Fruit fly (Drosophila melanogaster) whole organism, embryonic: ENCODE data around the gene CG8176.

Experiments used
- Bdp1 ChIP-seq: fragments of 200-800 bp; sonication (Bioruptor generic); optimal IDR thresholded peaks from 3 replicates; lab custom pipeline; 2016; ENCODE audit warnings: missing biosample characterization, missing genetic modification characterization
- CG10565 ChIP-seq: fragments of 200-800 bp; sonication (Bioruptor generic); optimal IDR thresholded peaks from 3 replicates; lab custom pipeline; 2016; ENCODE audit warnings: missing biosample characterization, mild to moderate bottlenecking, missing genetic modification characterization
- CG12219 ChIP-seq: fragments of 200-800 bp; sonication (Bioruptor generic); optimal IDR thresholded peaks from 3 replicates; lab custom pipeline; 2018; ENCODE audit warnings: missing biosample characterization, mild to moderate bottlenecking, missing genetic modification characterization
- CG12236 ChIP-seq: fragments of 200-800 bp; sonication (Bioruptor generic); optimal IDR thresholded peaks from 2 replicates; lab custom pipeline; 2016; ENCODE audit warnings: missing biosample characterization, missing genetic modification characterization
- CG13624 ChIP-seq: fragments of 200-800 bp; sonication (Bioruptor generic); optimal IDR thresholded peaks from 2 replicates; lab custom pipeline; 2016; ENCODE audit warnings: missing biosample characterization, missing genetic modification characterization
- CG14710 ChIP-seq: fragments of 200-800 bp; sonication (Bioruptor generic); optimal IDR thresholded peaks from 3 replicates; lab custom pipeline; 2019; ENCODE audit warnings: missing biosample characterization, mild to moderate bottlenecking, missing genetic modification characterization, moderate library complexity
- CG14965 ChIP-seq: fragments of 200-800 bp; sonication (Bioruptor generic); optimal IDR thresholded peaks from 2 replicates; lab custom pipeline; 2016; ENCODE audit warnings: missing biosample characterization, missing genetic modification characterization, borderline replicate concordance
- CG15011 ChIP-seq: fragments of 200-800 bp; sonication (Bioruptor generic); optimal IDR thresholded peaks from 3 replicates; lab custom pipeline; 2018; ENCODE audit warnings: missing biosample characterization, mild to moderate bottlenecking, missing genetic modification characterization
- CG17568 ChIP-seq: fragments of 200-800 bp; sonication (Bioruptor generic); optimal IDR thresholded peaks from 2 replicates; lab custom pipeline; 2018; ENCODE audit warnings: missing biosample characterization, mild to moderate bottlenecking, missing genetic modification characterization, moderate library complexity
- CG18619 ChIP-seq: fragments of 200-800 bp; sonication (Bioruptor generic); optimal IDR thresholded peaks from 3 replicates; lab custom pipeline; 2017; ENCODE audit warnings: missing biosample characterization, mild to moderate bottlenecking, missing genetic modification characterization
- CG2120 ChIP-seq: fragments of 200-800 bp; sonication (Bioruptor generic); optimal IDR thresholded peaks from 3 replicates; lab custom pipeline; 2016; ENCODE audit warnings: missing biosample characterization, missing genetic modification characterization
- CG2712 ChIP-seq: fragments of 200-800 bp; optimal IDR thresholded peaks from 3 replicates; lab custom pipeline; 2019; ENCODE audit warnings: missing biosample characterization, mild to moderate bottlenecking, missing genetic modification characterization, moderate library complexity
- CG5245 ChIP-seq: fragments of 200-800 bp; sonication (Bioruptor generic); optimal IDR thresholded peaks from 3 replicates; lab custom pipeline; 2016; ENCODE audit warnings: missing biosample characterization, missing genetic modification characterization
- CG6654 ChIP-seq: fragments of 200-800 bp; sonication (Bioruptor generic); optimal IDR thresholded peaks from 2 replicates; lab custom pipeline; 2017; ENCODE audit warnings: missing biosample characterization, mild to moderate bottlenecking, missing genetic modification characterization
- CG7357 ChIP-seq: fragments of 200-800 bp; sonication (Bioruptor generic); IDR thresholded peaks from 3 replicates; pipeline ENCODE4 v1.3.6; 2022; ENCODE audit warnings: missing biosample characterization, missing genetic modification characterization
- CG7839 ChIP-seq: fragments of 200-800 bp; sonication (Bioruptor generic); optimal IDR thresholded peaks from 3 replicates; lab custom pipeline; 2018; ENCODE audit warnings: missing biosample characterization, mild to moderate bottlenecking, missing genetic modification characterization, moderate library complexity
- CG9797 ChIP-seq: fragments of 200-800 bp; sonication (Bioruptor generic); optimal IDR thresholded peaks from 3 replicates; lab custom pipeline; 2018; ENCODE audit warnings: missing biosample characterization, mild to moderate bottlenecking, missing genetic modification characterization
- CkIIα-i1 ChIP-seq: fragments of 200-800 bp; sonication (Bioruptor generic); IDR thresholded peaks from 2 replicates; pipeline ENCODE4 v1.3.6; 2022; ENCODE audit warnings: missing biosample characterization, missing genetic modification characterization
- Dip2 ChIP-seq: fragments of 200-800 bp; sonication (Bioruptor generic); IDR thresholded peaks from 2 replicates; pipeline ENCODE4 v1.3.6; 2022; ENCODE audit warnings: missing biosample characterization, missing genetic modification characterization
- Eip74EF ChIP-seq, 2 experiments: fragments of 200-800 bp in 1 of 2; fragments of >200 bp in 1 of 2; sonication (Bioruptor generic) in 1 of 2; optimal IDR thresholded peaks; 2 replicates each; lab custom pipeline; 2017 to 2019; ENCODE audit warnings: missing biosample characterization in 2 of 2, missing genetic modification characterization in 2 of 2, mild to moderate bottlenecking in 1 of 2, moderate library complexity in 1 of 2
- HHEX ChIP-seq: fragments of 200-800 bp; sonication (Bioruptor generic); optimal IDR thresholded peaks from 3 replicates; lab custom pipeline; 2017; ENCODE audit warnings: missing biosample characterization, mild to moderate bottlenecking, missing genetic modification characterization, missing genetic modification reagents
- MTF-1 ChIP-seq: fragments of 200-800 bp; sonication (Bioruptor generic); optimal IDR thresholded peaks from 2 replicates; lab custom pipeline; 2018; ENCODE audit warnings: missing biosample characterization, mild to moderate bottlenecking, missing genetic modification characterization, borderline replicate concordance
- Mad ChIP-seq: fragments of 200-800 bp; sonication (Bioruptor generic); optimal IDR thresholded peaks from 2 replicates; lab custom pipeline; 2016; ENCODE audit warnings: missing biosample characterization, missing genetic modification characterization
- Mrtf ChIP-seq: fragments of 200-800 bp; sonication (Bioruptor generic); IDR thresholded peaks from 3 replicates; pipeline ENCODE4 v1.3.6; 2022; ENCODE audit warnings: missing biosample characterization, missing genetic modification characterization
- PHDP ChIP-seq: fragments of 200-800 bp; sonication (Bioruptor generic); optimal IDR thresholded peaks from 3 replicates; lab custom pipeline; 2018; ENCODE audit warnings: missing biosample characterization, mild to moderate bottlenecking, missing genetic modification characterization, moderate library complexity
- Pdp1 ChIP-seq, 2 experiments: fragments of 200-800 bp; sonication (Bioruptor generic); optimal IDR thresholded peaks; 3 replicates each; lab custom pipeline; 2016; ENCODE audit warnings: missing biosample characterization in 2 of 2, missing genetic modification characterization in 2 of 2, mild to moderate bottlenecking in 1 of 2, moderate library complexity in 1 of 2
- TFAM ChIP-seq: fragments of 200-800 bp; sonication (Bioruptor generic); optimal IDR thresholded peaks from 2 replicates; lab custom pipeline; 2017; ENCODE audit warnings: missing biosample characterization, missing genetic modification characterization, inconsistent platforms
- YL-1 ChIP-seq: fragments of 200-800 bp; sonication (Bioruptor generic); optimal IDR thresholded peaks from 3 replicates; lab custom pipeline; 2017; ENCODE audit warnings: missing biosample characterization, mild to moderate bottlenecking, missing genetic modification characterization
- ap ChIP-seq: fragments of 200-800 bp; sonication (Bioruptor generic); IDR thresholded peaks from 2 replicates; pipeline ENCODE4 v1.3.6; 2022; ENCODE audit warnings: missing biosample characterization, missing genetic modification characterization
- ash1 ChIP-seq: fragments of 200-800 bp; sonication (Bioruptor generic); optimal IDR thresholded peaks from 2 replicates; lab custom pipeline; 2018; ENCODE audit warnings: missing biosample characterization, mild to moderate bottlenecking, missing genetic modification characterization
- cato ChIP-seq: fragments of 200-800 bp; sonication (Bioruptor generic); optimal IDR thresholded peaks from 2 replicates; lab custom pipeline; 2016; ENCODE audit warnings: missing biosample characterization, missing genetic modification characterization, borderline replicate concordance
- chm ChIP-seq: fragments of 200-800 bp; sonication (Bioruptor generic); IDR thresholded peaks from 2 replicates; pipeline ENCODE4 v1.3.6; 2022; ENCODE audit warnings: missing biosample characterization, missing genetic modification characterization
- dan ChIP-seq: fragments of 200-800 bp; sonication (Bioruptor generic); IDR thresholded peaks from 2 replicates; pipeline ENCODE4 v1.3.6; 2022; ENCODE audit warnings: missing biosample characterization, missing genetic modification characterization
- fd96Cb ChIP-seq: fragments of 200-800 bp; sonication (Bioruptor generic); optimal IDR thresholded peaks from 2 replicates; lab custom pipeline; 2018; ENCODE audit warnings: missing biosample characterization, mild to moderate bottlenecking, missing genetic modification characterization, moderate library complexity
- gfzf ChIP-seq: fragments of 200-800 bp; sonication (Bioruptor generic); optimal IDR thresholded peaks from 2 replicates; lab custom pipeline; 2016; ENCODE audit warnings: missing biosample characterization, mild to moderate bottlenecking, missing genetic modification characterization, moderate library complexity
- gro ChIP-seq: fragments of 200-800 bp; sonication (Bioruptor generic); optimal IDR thresholded peaks from 2 replicates; lab custom pipeline; 2016; ENCODE audit warnings: missing biosample characterization, missing genetic modification characterization
- inv ChIP-seq: fragments of 200-800 bp; sonication (Bioruptor generic); IDR thresholded peaks from 2 replicates; pipeline ENCODE4 v1.3.6; 2022; ENCODE audit warnings: missing biosample characterization, missing genetic modification characterization; ENCODE audit not compliant: partially characterized antibody
- phol ChIP-seq: fragments of 200-800 bp; sonication (Bioruptor generic); optimal IDR thresholded peaks from 3 replicates; lab custom pipeline; 2018; ENCODE audit warnings: missing biosample characterization, mild to moderate bottlenecking, missing genetic modification characterization, moderate library complexity
- psq ChIP-seq: fragments of 200-800 bp; sonication (Bioruptor generic); optimal IDR thresholded peaks from 2 replicates; lab custom pipeline; 2017; ENCODE audit warnings: missing biosample characterization, missing genetic modification characterization
- slbo ChIP-seq: fragments of 200-800 bp; sonication (Bioruptor generic); IDR thresholded peaks from 2 replicates; pipeline ENCODE4 v1.3.6; 2022; ENCODE audit warnings: missing biosample characterization, missing genetic modification characterization
- so ChIP-seq: fragments of 200-800 bp; sonication (Bioruptor generic); IDR thresholded peaks from 3 replicates; pipeline ENCODE4 v1.3.6; 2022; ENCODE audit warnings: missing biosample characterization, missing genetic modification characterization
- sug ChIP-seq: fragments of 200-800 bp; optimal IDR thresholded peaks from 2 replicates; lab custom pipeline; 2019; ENCODE audit warnings: missing biosample characterization, mild to moderate bottlenecking, missing genetic modification characterization, moderate library complexity
- vfl ChIP-seq: fragments of 200-800 bp; sonication (Bioruptor generic); optimal IDR thresholded peaks from 2 replicates; lab custom pipeline; 2016; ENCODE audit warnings: missing biosample characterization, missing genetic modification characterization
- zen ChIP-seq: fragments of 200-800 bp; sonication (Bioruptor generic); optimal IDR thresholded peaks from 3 replicates; lab custom pipeline; 2018; ENCODE audit warnings: missing biosample characterization, mild to moderate bottlenecking, missing genetic modification characterization, moderate library complexity

CG8176 gene

DNA sequence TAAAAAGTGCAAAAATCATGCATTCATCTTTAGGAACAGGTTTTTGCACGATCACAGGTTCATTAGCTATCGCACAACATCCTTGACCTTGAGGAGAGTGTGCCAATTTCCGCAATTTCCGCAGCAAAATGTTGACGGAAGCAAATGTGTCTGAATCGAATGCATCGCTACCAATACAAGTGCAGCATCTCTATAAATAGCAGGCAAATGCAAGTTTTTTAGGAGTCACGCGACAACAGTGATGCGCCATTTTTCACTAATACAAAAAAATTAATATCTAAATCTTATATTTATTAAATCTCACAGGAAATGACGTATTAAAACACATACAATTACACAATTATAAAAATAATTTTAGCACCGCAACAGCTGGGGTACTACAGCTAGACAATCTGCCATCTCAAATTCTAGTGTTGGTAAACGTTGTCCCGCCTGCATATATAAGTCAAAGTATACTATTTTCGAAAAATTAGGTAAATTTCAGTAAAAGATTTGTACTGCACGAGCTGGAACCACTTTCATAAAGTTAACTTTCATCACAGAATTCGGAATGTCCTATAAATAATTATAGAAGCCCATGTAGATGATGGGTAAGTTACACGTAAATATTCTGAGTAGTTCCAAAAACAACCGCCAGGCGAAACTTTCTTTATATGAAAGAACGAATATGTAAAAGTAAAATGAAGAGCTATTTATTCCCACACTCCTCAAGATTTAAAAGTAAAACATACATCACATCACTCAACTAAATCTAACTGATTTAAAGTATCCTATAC is 58.2 kb downstream of the CG8176 start, which contains the start of gene CG9399 (continued):
- TF ChIP-seq gfzf (GFP tag; lab: Kevin White, UChicago) = peak; percentile 30
- TF ChIP-seq fd96Cb (tag; lab: Kevin White, UChicago) = peak; percentile 96
- peak; percentile 90 for TF ChIP-seq Bdp1
- TF ChIP-seq so (GFP tag; lab: Robert Waterston, UW) = peak; percentile 98
- TF ChIP-seq CG6654 (GFP tag; lab: Kevin White, UChicago) = peak; percentile 82
- TF ChIP-seq CG12219 = peak; percentile 90
- TF ChIP-seq CkIIα-i1 (GFP tag; lab: Robert Waterston, UW) = peak; percentile 81; the same call in 1 of the 2 replicates
- TF ChIP-seq ap (GFP tag; lab: Robert Waterston, UW) = peak; percentile 98
- TF ChIP-seq CG10565 (GFP tag; lab: Kevin White, UChicago) = peak; percentile 81
- peak; percentile 85 for TF ChIP-seq dan (GFP tag; lab: Robert Waterston, UW)
- TF ChIP-seq YL-1 (GFP tag; lab: Kevin White, UChicago) = peak; percentile 97
- peak; percentile 97 for TF ChIP-seq CG2120
- TF ChIP-seq Mad (GFP tag; lab: Kevin White, UChicago) = peak; percentile 98
- TF ChIP-seq CG7839 (tag; lab: Kevin White, UChicago) = peak; percentile 96
- TF ChIP-seq Pdp1 (GFP tag; optimal IDR thresholded peaks at IDR 0.05; lab: Kevin White, UChicago) = peak; percentile 93 to 94
- TF ChIP-seq MTF-1 (GFP tag; lab: Kevin White, UChicago) = peak; percentile 88
- peak; percentile 56 for TF ChIP-seq Dip2
- peak; percentile 97 for TF ChIP-seq phol (tag; lab: Kevin White, UChicago)
- peak; percentile 84 for TF ChIP-seq ash1 (GFP tag; lab: Kevin White, UChicago)
- TF ChIP-seq CG13624 (GFP tag; lab: Kevin White, UChicago) = peak; percentile 83
- peak; percentile 94 for TF ChIP-seq vfl (GFP tag; lab: Kevin White, UChicago)
- TF ChIP-seq CG17568 (GFP tag; lab: Kevin White, UChicago) = peak; percentile 95
- TF ChIP-seq zen (tag; lab: Kevin White, UChicago) = peak; percentile 95
- TF ChIP-seq inv (GFP tag; lab: Robert Waterston, UW) = peak; percentile 44; the same call in 1 of the 2 replicates
- TF ChIP-seq CG18619 (GFP tag; lab: Kevin White, UChicago) = peak; percentile 95
- TF ChIP-seq cato (GFP tag; lab: Kevin White, UChicago) = peak; percentile 97
- TF ChIP-seq TFAM = peak; percentile 79
- TF ChIP-seq Mrtf = peak; percentile 98
- peak; percentile 93 for TF ChIP-seq sug (tag; lab: Kevin White, UChicago)
- TF ChIP-seq CG14710 (tag; lab: Kevin White, UChicago) = peak; percentile 97
- TF ChIP-seq CG9797 (GFP tag; lab: Kevin White, UChicago) = peak; percentile 47
- TF ChIP-seq Eip74EF (GFP tag; optimal IDR thresholded peaks at IDR 0.05; lab: Kevin White, UChicago) = peak in 1 of 2 experiments; percentile 99
- peak; percentile 89 for TF ChIP-seq gro (GFP tag; lab: Kevin White, UChicago)
- peak; percentile 98 for TF ChIP-seq CG2712
- TF ChIP-seq CG12236 (GFP tag; lab: Kevin White, UChicago) = peak; percentile 83
- peak; percentile 95 for TF ChIP-seq HHEX (GFP tag; lab: Kevin White, UChicago)
- TF ChIP-seq CG15011 (GFP tag; lab: Kevin White, UChicago) = peak; percentile 90
- peak; percentile 98 for TF ChIP-seq chm (GFP tag; lab: Robert Waterston, UW)
- TF ChIP-seq CG7357 = peak; percentile 92
- TF ChIP-seq psq = peak; percentile 93
- peak; percentile 97 for TF ChIP-seq PHDP
- TF ChIP-seq CG5245 = peak; percentile 94
- TF ChIP-seq slbo (GFP tag; lab: Robert Waterston, UW) = peak; percentile 99
- peak; percentile 55 for TF ChIP-seq CG14965 (GFP tag; lab: Kevin White, UChicago)
